Worm (Caenorhabditis elegans) whole organism, L3 larva: ENCODE data around the gene sru-8.

Source experiments
- R02D3.7 ChIP-seq: fragments of 150-350 bp; optimal IDR thresholded peaks from 2 replicates; lab custom pipeline; 2014; ENCODE audit warnings: missing biosample characterization, missing genetic modification characterization
- ama-1 ChIP-seq: fragments of 150-350 bp; optimal IDR thresholded peaks from 2 replicates; lab custom pipeline; 2018
- ceh-28 ChIP-seq: fragments of 150-350 bp; optimal IDR thresholded peaks from 2 replicates; lab custom pipeline; 2014; ENCODE audit warnings: missing biosample characterization, missing genetic modification reagents, missing genetic modification characterization
- ceh-82 ChIP-seq: fragments of 150-350 bp; optimal IDR thresholded peaks from 2 replicates; lab custom pipeline; 2014; ENCODE audit warnings: missing biosample characterization, missing genetic modification characterization
- ceh-9 ChIP-seq: sonication (generic microtip); optimal IDR thresholded peaks from 2 replicates; lab custom pipeline; 2018; ENCODE audit warnings: missing biosample characterization, missing genetic modification characterization
- daf-12 ChIP-seq: fragments of 150-350 bp; optimal IDR thresholded peaks from 2 replicates; lab custom pipeline; 2014; ENCODE audit warnings: missing biosample characterization, missing genetic modification reagents, missing genetic modification characterization
- egl-27 ChIP-seq: sonication (generic microtip); optimal IDR thresholded peaks from 4 replicates; lab custom pipeline; 2017; ENCODE audit warnings: missing biosample characterization, missing genetic modification reagents, missing genetic modification characterization
- egl-5 ChIP-seq: fragments of 150-350 bp; optimal IDR thresholded peaks from 2 replicates; lab custom pipeline; 2017; ENCODE audit warnings: missing biosample characterization, missing genetic modification reagents, missing genetic modification characterization, inconsistent platforms
- elt-1 ChIP-seq: fragments of 150-350 bp; optimal IDR thresholded peaks from 2 replicates; lab custom pipeline; 2014; ENCODE audit warnings: missing biosample characterization, missing genetic modification characterization
- elt-2 ChIP-seq: sonication (generic microtip); optimal IDR thresholded peaks from 2 replicates; lab custom pipeline; 2016; ENCODE audit warnings: missing genetic modification reagents, mild to moderate bottlenecking, missing genetic modification characterization, missing compliant biosample characterization
- elt-3 ChIP-seq, 3 experiments: fragments of 150-350 bp in 1 of 3; sonication (generic microtip) in 2 of 3; optimal IDR thresholded peaks; 2 replicates in 2 of 3; 4 replicates in 1 of 3; lab custom pipeline; 2014 to 2017; ENCODE audit warnings: missing biosample characterization in 3 of 3, missing genetic modification characterization in 3 of 3
- fkh-10 ChIP-seq: sonication (generic microtip); optimal IDR thresholded peaks from 2 replicates; lab custom pipeline; 2017; ENCODE audit warnings: missing biosample characterization, missing genetic modification reagents, missing genetic modification characterization
- fkh-2 ChIP-seq: fragments of 150-350 bp; optimal IDR thresholded peaks from 2 replicates; lab custom pipeline; 2014; ENCODE audit warnings: missing biosample characterization, missing genetic modification reagents, missing genetic modification characterization
- hmg-11 ChIP-seq: sonication (generic microtip); optimal IDR thresholded peaks from 2 replicates; lab custom pipeline; 2016; ENCODE audit warnings: missing genetic modification characterization, missing compliant biosample characterization
- lin-15B ChIP-seq: fragments of 150-350 bp; optimal IDR thresholded peaks from 2 replicates; lab custom pipeline; 2014; ENCODE audit warnings: missing biosample characterization, missing genetic modification characterization
- lin-39 ChIP-seq: fragments of 150-350 bp; optimal IDR thresholded peaks from 2 replicates; lab custom pipeline; 2018; ENCODE audit warnings: missing biosample characterization, missing genetic modification reagents, missing genetic modification characterization
- lsy-12 ChIP-seq: sonication (generic microtip); optimal IDR thresholded peaks from 2 replicates; lab custom pipeline; 2016; ENCODE audit warnings: mild to moderate bottlenecking, missing genetic modification characterization, missing compliant biosample characterization
- mdl-1 ChIP-seq: fragments of 150-350 bp; optimal IDR thresholded peaks from 2 replicates; lab custom pipeline; 2014; ENCODE audit warnings: missing biosample characterization, missing genetic modification characterization
- mml-1 ChIP-seq: fragments of 150-350 bp; sonication (generic microtip); optimal IDR thresholded peaks from 3 replicates; lab custom pipeline; 2014; ENCODE audit warnings: missing biosample characterization, missing genetic modification characterization
- nfya-1 ChIP-seq: sonication (generic microtip); optimal IDR thresholded peaks from 2 replicates; lab custom pipeline; 2017; ENCODE audit warnings: missing genetic modification characterization, mild to moderate bottlenecking, missing compliant biosample characterization, antibody characterized with exemption, moderate library complexity; ENCODE audit not compliant: insufficient read depth
- nhr-11 ChIP-seq: fragments of 150-350 bp; optimal IDR thresholded peaks from 2 replicates; lab custom pipeline; 2014; ENCODE audit warnings: missing biosample characterization, missing genetic modification characterization
- nhr-12 ChIP-seq: fragments of 150-350 bp; optimal IDR thresholded peaks from 2 replicates; lab custom pipeline; 2014; ENCODE audit warnings: missing biosample characterization, missing genetic modification characterization
- nhr-23 ChIP-seq: fragments of 150-350 bp; optimal IDR thresholded peaks from 2 replicates; lab custom pipeline; 2014; ENCODE audit warnings: missing biosample characterization, missing genetic modification reagents, missing genetic modification characterization
- nhr-237 ChIP-seq: fragments of 150-350 bp; optimal IDR thresholded peaks from 2 replicates; lab custom pipeline; 2014; ENCODE audit warnings: missing biosample characterization, missing genetic modification characterization
- nhr-28 ChIP-seq: fragments of 150-350 bp; optimal IDR thresholded peaks from 2 replicates; lab custom pipeline; 2014; ENCODE audit warnings: missing biosample characterization, missing genetic modification characterization
- nhr-43 ChIP-seq: sonication (generic microtip); optimal IDR thresholded peaks from 2 replicates; lab custom pipeline; 2016; ENCODE audit warnings: mild to moderate bottlenecking, missing genetic modification characterization, missing compliant biosample characterization; ENCODE audit not compliant: poor library complexity, severe bottlenecking
- nhr-67 ChIP-seq: fragments of 150-350 bp; optimal IDR thresholded peaks from 2 replicates; lab custom pipeline; 2014; ENCODE audit warnings: missing biosample characterization, missing genetic modification characterization
- nhr-76 ChIP-seq: fragments of 150-350 bp; sonication (generic microtip); optimal IDR thresholded peaks from 5 replicates; lab custom pipeline; 2014; ENCODE audit warnings: missing biosample characterization, missing genetic modification characterization
- nhr-77 ChIP-seq: fragments of 150-350 bp; optimal IDR thresholded peaks from 2 replicates; lab custom pipeline; 2014; ENCODE audit warnings: missing biosample characterization, missing genetic modification characterization
- pha-4 ChIP-seq: fragments of 150-350 bp; optimal IDR thresholded peaks from 2 replicates; lab custom pipeline; 2014; ENCODE audit warnings: missing biosample characterization, missing genetic modification reagents, missing genetic modification characterization
- pqm-1 ChIP-seq: fragments of 150-350 bp; optimal IDR thresholded peaks from 2 replicates; lab custom pipeline; 2017; ENCODE audit warnings: missing biosample characterization, missing genetic modification characterization, inconsistent platforms
- sea-2 ChIP-seq: fragments of 150-350 bp; sonication (generic microtip); optimal IDR thresholded peaks from 4 replicates; lab custom pipeline; 2014; ENCODE audit warnings: missing biosample characterization, missing genetic modification reagents, missing genetic modification characterization
- skn-1 ChIP-seq: fragments of 150-350 bp; optimal IDR thresholded peaks from 2 replicates; lab custom pipeline; 2014; ENCODE audit warnings: missing biosample characterization, missing genetic modification characterization
- snpc-4 ChIP-seq: fragments of 150-350 bp; optimal IDR thresholded peaks from 2 replicates; lab custom pipeline; 2014; ENCODE audit warnings: missing biosample characterization, missing genetic modification characterization
- tbx-2 ChIP-seq: sonication (generic microtip); optimal IDR thresholded peaks from 2 replicates; lab custom pipeline; 2016; ENCODE audit warnings: mild to moderate bottlenecking, missing genetic modification characterization, missing compliant biosample characterization
- unc-39 ChIP-seq: sonication (generic microtip); optimal IDR thresholded peaks from 4 replicates; lab custom pipeline; 2017; ENCODE audit warnings: missing biosample characterization, missing genetic modification characterization
- zag-1 ChIP-seq: fragments of 150-350 bp; optimal IDR thresholded peaks from 2 replicates; lab custom pipeline; 2014; ENCODE audit warnings: missing biosample characterization, missing genetic modification characterization
- ztf-11 ChIP-seq: fragments of 150-350 bp; optimal IDR thresholded peaks from 2 replicates; lab custom pipeline; 2014; ENCODE audit warnings: missing biosample characterization, missing genetic modification characterization

Gene sru-8

DNA sequence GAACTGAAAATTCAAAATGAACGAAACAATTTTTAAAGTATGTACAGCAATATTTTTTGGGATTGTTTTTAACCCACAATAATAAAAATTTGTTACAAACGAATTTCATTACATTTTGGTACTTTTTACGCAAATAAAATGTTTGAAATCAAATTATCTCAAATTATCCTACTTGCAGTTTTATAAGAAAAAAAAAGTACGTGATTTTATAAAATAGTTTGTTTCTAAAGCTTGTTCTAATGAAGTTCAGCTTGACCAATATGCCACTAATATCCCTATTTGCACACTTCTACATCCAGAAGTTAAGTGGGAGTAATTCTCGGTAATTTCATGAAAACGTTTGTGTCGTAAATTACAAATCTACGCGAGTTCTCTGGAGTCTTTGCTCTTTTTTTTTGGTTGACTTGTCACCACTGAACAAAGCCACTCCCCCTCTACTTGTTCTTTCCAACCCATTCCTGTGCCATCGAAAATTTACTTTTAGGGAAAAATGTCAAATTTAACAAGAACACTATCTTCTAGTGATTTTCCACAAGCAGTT is at the start of gene sru-8:
Gene sru-8, plus strand, starts transcription at position 491 of the 541 bp plus-strand sequence.
- TF ChIP-seq snpc-4 (tag; lab: Kevin White, UChicago) (no peak), ztf-11 (no peak), egl-5 (tag; lab: Kevin White, UChicago) (no peak), elt-1 (tag; lab: Kevin White, UChicago) (no peak), hmg-11 (tag; lab: Kevin White, UChicago) (no peak), zag-1 (tag; lab: Kevin White, UChicago) (no peak), sea-2 (GFP tag; lab: Kevin White, UChicago) (no peak), nfya-1 (tag; lab: Kevin White, UChicago) (no peak), lin-39 (tag; lab: Kevin White, UChicago) (no peak), ceh-28 (tag; lab: Kevin White, UChicago) (no peak), nhr-23 (tag; lab: Kevin White, UChicago) (no peak), daf-12 (tag; lab: Kevin White, UChicago) (no peak), lsy-12 (no peak), fkh-2 (tag; lab: Kevin White, UChicago) (no peak), fkh-10 (GFP tag; lab: Kevin White, UChicago) (no peak), nhr-28 (tag; lab: Kevin White, UChicago) (no peak), nhr-77 (tag; lab: Kevin White, UChicago) (no peak)
- TF ChIP-seq, all 47 proteins: peak for 0

DNA sequence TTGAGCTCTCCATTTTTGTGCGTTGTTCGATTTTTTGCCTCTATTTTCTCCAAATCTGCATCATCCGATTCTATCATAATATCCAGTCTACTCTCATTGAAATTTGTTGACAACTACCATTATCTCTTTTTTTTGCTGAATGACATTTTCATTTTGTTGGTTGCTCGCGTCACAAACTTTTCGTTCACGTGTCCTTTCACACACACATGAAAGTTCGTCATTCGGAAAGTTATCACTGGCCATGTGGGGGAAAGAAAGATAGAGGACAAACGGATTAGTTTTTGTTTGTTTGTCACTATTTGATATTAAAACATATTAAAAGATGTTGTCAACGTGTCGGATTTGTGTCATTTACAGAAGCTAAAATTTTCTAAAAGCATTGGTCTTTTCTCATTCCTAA is 48.7 kb upstream of the sru-8 start:
- TF ChIP-seq elt-2 (tag; lab: Kevin White, UChicago) (peak; percentile 23), nhr-43 (tag; lab: Kevin White, UChicago) (no peak)

DNA sequence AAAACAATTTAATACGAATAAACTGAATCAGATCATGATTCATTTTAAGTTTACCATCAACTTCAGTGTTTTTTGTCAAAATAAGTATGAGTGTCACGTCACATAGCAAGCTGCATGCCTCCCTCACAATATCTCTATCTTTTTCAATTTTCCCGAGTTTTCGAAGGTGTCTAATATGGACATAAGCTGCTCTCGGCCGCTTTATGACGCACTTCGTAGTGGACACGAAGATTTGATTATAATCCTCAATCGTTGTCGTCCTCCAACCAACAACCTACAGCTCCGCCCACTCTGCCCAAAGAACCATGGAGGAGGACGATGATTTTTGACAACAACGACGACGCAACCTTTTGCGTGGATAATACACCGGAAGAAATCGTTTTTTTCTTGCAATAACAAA is 47.7 kb upstream of the sru-8 start:
- TF ChIP-seq mml-1 (tag; lab: Kevin White, UChicago): no peak
- no peak for TF ChIP-seq ztf-11
- TF ChIP-seq tbx-2 (tag; lab: Kevin White, UChicago): no peak
- TF ChIP-seq unc-39 (tag; lab: Kevin White, UChicago): no peak
- TF ChIP-seq nhr-76 (tag; lab: Kevin White, UChicago): no peak
- TF ChIP-seq zag-1 (tag; lab: Kevin White, UChicago): no peak
- no peak for TF ChIP-seq R02D3.7 (tag; lab: Kevin White, UChicago)
- TF ChIP-seq ceh-28 (tag; lab: Kevin White, UChicago): no peak
- TF ChIP-seq lin-15B (tag; lab: Kevin White, UChicago): no peak
- TF ChIP-seq nhr-43 (tag; lab: Kevin White, UChicago): no peak
- TF ChIP-seq elt-3 (tag; optimal IDR thresholded peaks at IDR 0.05; lab: Kevin White, UChicago): no peak
- TF ChIP-seq nhr-12: no peak
- no peak for TF ChIP-seq nhr-11 (tag; lab: Kevin White, UChicago)
- TF ChIP-seq ceh-9: no peak
- no peak for TF ChIP-seq pqm-1 (tag; lab: Kevin White, UChicago)
- no peak for TF ChIP-seq mdl-1 (tag; lab: Kevin White, UChicago)
- no peak for TF ChIP-seq skn-1 (tag; lab: Kevin White, UChicago)
- TF ChIP-seq daf-12 (tag; lab: Kevin White, UChicago): no peak
- TF ChIP-seq nhr-237 (tag; lab: Kevin White, UChicago): no peak
- no peak for TF ChIP-seq fkh-2 (tag; lab: Kevin White, UChicago)

DNA sequence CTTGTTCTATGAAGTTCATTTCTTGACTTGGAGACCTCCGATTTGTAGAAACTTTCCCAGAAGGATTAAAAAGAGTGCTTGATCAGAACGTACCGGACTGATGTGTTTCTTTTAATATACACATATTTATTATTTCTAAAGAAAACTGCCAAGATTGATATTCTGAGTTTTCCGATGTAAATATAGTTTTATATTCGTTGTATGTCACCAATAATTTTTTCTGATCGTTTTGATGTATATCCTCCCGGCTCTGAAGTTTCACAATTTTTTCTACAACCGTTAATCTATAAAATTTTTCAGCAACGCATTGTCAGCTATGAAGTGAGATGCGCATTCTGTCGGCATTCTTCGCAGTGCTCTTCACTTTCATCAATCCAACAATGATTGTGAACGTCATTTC is 47.1 kb upstream of the sru-8 start, which contains the start of gene F46B6.9:
Gene F46B6.9, plus strand, starts transcription at position 301 of the 400 bp plus-strand sequence.
- no peak for TF ChIP-seq ceh-82 (tag; lab: Kevin White, UChicago)

DNA sequence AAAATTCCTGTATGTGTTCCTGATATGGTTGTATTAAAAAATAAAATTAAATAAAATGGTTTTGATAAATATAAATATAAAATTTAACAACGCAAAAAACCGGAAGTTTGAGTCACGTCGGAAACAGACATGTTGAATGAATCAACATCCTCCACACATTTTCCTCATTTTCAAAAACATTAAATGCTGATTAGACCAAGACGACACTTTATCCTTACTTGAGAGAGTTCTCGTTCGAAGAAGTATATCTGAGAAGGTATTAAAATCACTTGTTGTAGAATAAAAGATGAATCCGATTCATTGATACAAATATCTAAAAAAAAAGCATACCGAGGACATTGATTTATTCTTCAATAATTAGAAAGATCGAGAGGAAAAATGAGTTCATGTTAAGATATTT is 45.5 kb upstream of the sru-8 start:
- TF ChIP-seq ceh-28 (tag; lab: Kevin White, UChicago): no peak
- TF ChIP-seq pha-4 (tag; lab: Kevin White, UChicago): no peak
- TF ChIP-seq nhr-77 (tag; lab: Kevin White, UChicago): no peak
- TF ChIP-seq egl-27 (tag; lab: Kevin White, UChicago): no peak
- no peak for TF ChIP-seq nhr-67 (tag; lab: Kevin White, UChicago)
- TF ChIP-seq elt-1 (tag; lab: Kevin White, UChicago): no peak
- no peak for TF ChIP-seq ceh-82 (tag; lab: Kevin White, UChicago)
- no peak for TF ChIP-seq pqm-1 (tag; lab: Kevin White, UChicago)
- no peak for TF ChIP-seq R02D3.7 (tag; lab: Kevin White, UChicago)
- no peak for TF ChIP-seq mml-1 (tag; lab: Kevin White, UChicago)
- no peak for TF ChIP-seq mdl-1 (tag; lab: Kevin White, UChicago)
- no peak for TF ChIP-seq egl-5 (tag; lab: Kevin White, UChicago)
- no peak for TF ChIP-seq ama-1 (lab: Kevin White, UChicago)
- no peak for TF ChIP-seq snpc-4 (tag; lab: Kevin White, UChicago)
- TF ChIP-seq nhr-43 (tag; lab: Kevin White, UChicago): no peak
- TF ChIP-seq sea-2 (GFP tag; lab: Kevin White, UChicago): no peak
- TF ChIP-seq skn-1 (tag; lab: Kevin White, UChicago): no peak
